Worm (Caenorhabditis elegans) whole organism, L2 larva: ENCODE data around the gene F54E2.5.

Experiments used
- C34F6.9 ChIP-seq: fragments of 150-350 bp; optimal IDR thresholded peaks from 2 replicates; lab custom pipeline; 2014; ENCODE audit warnings: missing biosample characterization, missing genetic modification characterization
- Y55F3AM.14 ChIP-seq: fragments of 200-800 bp; sonication (Bioruptor generic); optimal IDR thresholded peaks from 2 replicates; lab custom pipeline; 2018; ENCODE audit warnings: mild to moderate bottlenecking, missing genetic modification characterization, missing compliant biosample characterization
- ZK546.5 ChIP-seq: sonication (generic microtip); optimal IDR thresholded peaks from 2 replicates; lab custom pipeline; 2017; ENCODE audit warnings: missing biosample characterization, missing genetic modification characterization
- alr-1 ChIP-seq: fragments of 150-350 bp; optimal IDR thresholded peaks from 2 replicates; lab custom pipeline; 2014; ENCODE audit warnings: missing biosample characterization, missing genetic modification characterization
- aly-2 ChIP-seq: fragments of 150-350 bp; optimal IDR thresholded peaks from 2 replicates; lab custom pipeline; 2014; ENCODE audit warnings: missing biosample characterization, missing genetic modification characterization
- ama-1 ChIP-seq: fragments of 150-350 bp; optimal IDR thresholded peaks from 2 replicates; lab custom pipeline; 2018; ENCODE audit warnings: inconsistent platforms
- blmp-1 ChIP-seq: sonication (generic microtip); optimal IDR thresholded peaks from 2 replicates; lab custom pipeline; 2017; ENCODE audit warnings: missing genetic modification characterization, mild to moderate bottlenecking, missing compliant biosample characterization, antibody characterized with exemption, moderate library complexity; ENCODE audit not compliant: insufficient read depth
- ceh-82 ChIP-seq: fragments of 150-350 bp; optimal IDR thresholded peaks from 2 replicates; lab custom pipeline; 2014; ENCODE audit warnings: missing biosample characterization, missing genetic modification characterization
- crh-2 ChIP-seq: sonication (generic microtip); optimal IDR thresholded peaks from 2 replicates; lab custom pipeline; 2017; ENCODE audit warnings: missing biosample characterization, missing genetic modification characterization
- elt-1 ChIP-seq: fragments of 150-350 bp; optimal IDR thresholded peaks from 2 replicates; lab custom pipeline; 2014; ENCODE audit warnings: missing biosample characterization, missing genetic modification characterization
- fos-1 ChIP-seq: fragments of 150-350 bp; optimal IDR thresholded peaks from 2 replicates; lab custom pipeline; 2014; ENCODE audit warnings: missing biosample characterization, missing genetic modification characterization
- gmeb-1 ChIP-seq: fragments of 150-350 bp; optimal IDR thresholded peaks from 2 replicates; lab custom pipeline; 2014; ENCODE audit warnings: missing biosample characterization, missing genetic modification characterization
- lin-39 ChIP-seq: fragments of 150-350 bp; optimal IDR thresholded peaks from 2 replicates; lab custom pipeline; 2014; ENCODE audit warnings: missing biosample characterization, missing genetic modification reagents, missing genetic modification characterization
- lsy-2 ChIP-seq, 2 experiments: fragments of 150-350 bp in 1 of 2; sonication (generic microtip) in 1 of 2; optimal IDR thresholded peaks; 2 replicates each; lab custom pipeline; 2014 to 2017; ENCODE audit warnings: missing biosample characterization in 2 of 2, missing genetic modification characterization in 2 of 2
- mab-5 ChIP-seq: fragments of 150-350 bp; optimal IDR thresholded peaks from 2 replicates; lab custom pipeline; 2014; ENCODE audit warnings: missing biosample characterization, missing genetic modification characterization
- nhr-11 ChIP-seq: fragments of 150-350 bp; optimal IDR thresholded peaks from 2 replicates; lab custom pipeline; 2014; ENCODE audit warnings: missing biosample characterization, missing genetic modification characterization
- nhr-12 ChIP-seq: fragments of 150-350 bp; optimal IDR thresholded peaks from 2 replicates; lab custom pipeline; 2014; ENCODE audit warnings: missing biosample characterization, missing genetic modification characterization
- nhr-21 ChIP-seq: fragments of 150-350 bp; optimal IDR thresholded peaks from 2 replicates; lab custom pipeline; 2014; ENCODE audit warnings: missing biosample characterization, missing genetic modification characterization
- nhr-23 ChIP-seq: fragments of 150-350 bp; optimal IDR thresholded peaks from 2 replicates; lab custom pipeline; 2014; ENCODE audit warnings: missing biosample characterization, missing genetic modification reagents, missing genetic modification characterization
- nhr-237 ChIP-seq: fragments of 150-350 bp; optimal IDR thresholded peaks from 2 replicates; lab custom pipeline; 2014; ENCODE audit warnings: missing biosample characterization, missing genetic modification characterization
- nhr-25 ChIP-seq: fragments of 150-350 bp; sonication (generic microtip); optimal IDR thresholded peaks from 3 replicates; lab custom pipeline; 2014; ENCODE audit warnings: missing biosample characterization, missing genetic modification characterization
- nhr-6 ChIP-seq: fragments of 150-350 bp; optimal IDR thresholded peaks from 2 replicates; lab custom pipeline; 2014; ENCODE audit warnings: missing biosample characterization, missing genetic modification characterization
- sma-9 ChIP-seq, 2 experiments: fragments of 150-350 bp in 1 of 2; sonication (generic microtip) in 1 of 2; optimal IDR thresholded peaks; 2 replicates each; lab custom pipeline; 2014 to 2016; ENCODE audit warnings: missing genetic modification characterization in 2 of 2, mild to moderate bottlenecking in 1 of 2, missing biosample characterization in 1 of 2, missing compliant biosample characterization in 1 of 2, missing genetic modification reagents in 1 of 2, moderate library complexity in 1 of 2
- unc-55 ChIP-seq: fragments of 150-350 bp; sonication (generic microtip); optimal IDR thresholded peaks from 3 replicates; lab custom pipeline; 2014; ENCODE audit warnings: missing biosample characterization, missing genetic modification reagents, missing genetic modification characterization
- unc-62 ChIP-seq: fragments of 150-350 bp; optimal IDR thresholded peaks from 2 replicates; lab custom pipeline; 2014; ENCODE audit warnings: missing biosample characterization, missing genetic modification reagents, missing genetic modification characterization
- zag-1 ChIP-seq: fragments of 150-350 bp; optimal IDR thresholded peaks from 2 replicates; lab custom pipeline; 2014; ENCODE audit warnings: missing biosample characterization, missing genetic modification characterization

The F54E2.5 gene

ce11 chrV:2855473-2855872, 39.6 kb upstream of the F54E2.5 start, which contains the start of gene srj-57:
Gene srj-57 (minus strand): TSS chrV:2855573.
- TF ChIP-seq zag-1 (tag; lab: Kevin White, UChicago) (no peak), alr-1 (no peak), unc-55 (no peak), fos-1 (no peak), crh-2 (no peak), lsy-2 (tag; optimal IDR thresholded peaks at IDR 0.05; lab: Kevin White, UChicago) (no peak), nhr-11 (tag; lab: Kevin White, UChicago) (no peak), ZK546.5 (tag; lab: Kevin White, UChicago) (no peak), nhr-6 (tag; lab: Kevin White, UChicago) (no peak), sma-9 (GFP tag; optimal IDR thresholded peaks at IDR 0.05; lab: Kevin White, UChicago) (no peak), sma-9 (tag; optimal IDR thresholded peaks at IDR 0.05; lab: Kevin White, UChicago) (no peak), ama-1 (lab: Kevin White, UChicago) (no peak), nhr-23 (tag; lab: Kevin White, UChicago) (no peak), unc-62 (GFP tag; lab: Kevin White, UChicago) (no peak), gmeb-1 (tag; lab: Kevin White, UChicago) (no peak)
- TF ChIP-seq, all 48 proteins: peak for 0

DNA sequence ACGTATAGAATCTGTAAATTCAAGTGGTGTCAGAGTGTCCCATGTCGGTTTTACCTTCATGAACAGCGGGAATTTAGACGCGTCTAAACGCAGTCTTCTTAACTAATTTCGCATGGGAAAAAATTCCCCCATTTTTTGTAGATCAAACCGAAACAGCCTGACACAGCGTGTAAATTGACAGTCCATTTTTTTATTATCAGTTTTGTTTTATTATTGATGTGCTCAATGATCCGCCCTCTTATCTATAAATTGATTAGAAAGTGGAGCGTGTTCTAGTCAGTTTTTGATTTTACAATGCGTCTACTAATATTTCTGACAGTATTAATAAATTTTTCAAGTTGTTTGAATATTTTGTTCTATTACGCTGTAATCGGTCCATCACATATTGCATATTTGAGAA, 33.2 kb upstream of the F54E2.5 start, which contains the start of gene ugt-53:
Gene ugt-53 (plus strand): TSS at position 273 of the 400 bp plus-strand sequence.
- TF ChIP-seq fos-1, result peak; percentile 36
- no peak for TF ChIP-seq nhr-21 (tag; lab: Kevin White, UChicago)

DNA sequence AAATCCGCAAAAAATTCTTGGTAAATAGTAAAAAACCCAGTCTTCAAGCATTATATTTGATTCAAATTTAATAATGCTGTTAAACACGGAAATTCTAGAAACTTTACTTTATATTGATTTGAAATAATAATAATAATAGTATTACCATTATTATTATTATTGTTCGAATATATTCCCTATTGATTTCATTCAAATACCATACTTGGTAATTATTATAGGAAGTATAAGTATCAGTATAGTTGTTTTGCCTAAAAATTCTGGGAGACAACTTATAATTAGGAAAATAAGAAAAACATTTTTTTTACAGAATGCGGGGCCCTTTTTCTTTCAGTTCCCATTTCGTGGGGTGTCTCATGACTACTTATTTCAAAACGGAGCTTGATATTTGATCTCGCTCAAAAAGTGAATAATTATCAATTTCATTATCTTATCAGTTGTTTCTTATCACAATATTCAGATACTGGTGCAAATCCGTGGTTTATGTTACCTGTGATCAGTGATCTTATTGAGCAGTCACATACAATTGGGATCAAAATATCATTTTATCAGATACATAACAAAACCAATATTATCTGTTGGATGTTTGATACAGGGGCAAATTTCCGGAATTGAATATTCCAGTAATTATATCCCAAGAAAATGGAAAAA, 32.6 kb upstream of the F54E2.5 start, which contains the start of gene srj-49:
Gene srj-49 (minus strand): TSS at position 51 of the 648 bp plus-strand sequence.
- no peak for TF ChIP-seq ZK546.5 (tag; lab: Kevin White, UChicago)
- no peak for TF ChIP-seq aly-2 (tag; lab: Kevin White, UChicago)
- peak; percentile 65 for TF ChIP-seq fos-1
- TF ChIP-seq sma-9 (GFP tag; optimal IDR thresholded peaks at IDR 0.05; lab: Kevin White, UChicago), result peak; percentile 51
- no peak for TF ChIP-seq sma-9 (tag; optimal IDR thresholded peaks at IDR 0.05; lab: Kevin White, UChicago)

ce11 chrV:2845771-2846170, 29.9 kb upstream of the F54E2.5 start, which contains the start of gene srj-44:
Gene srj-44 (minus strand): TSS chrV:2845871.
- no peak for TF ChIP-seq ceh-82 (tag; lab: Kevin White, UChicago)
- no peak for TF ChIP-seq nhr-25 (tag; lab: Kevin White, UChicago)
- no peak for TF ChIP-seq nhr-12 (tag; lab: Kevin White, UChicago)
- TF ChIP-seq lin-39 (tag; lab: Kevin White, UChicago), result no peak
- no peak for TF ChIP-seq elt-1 (tag; lab: Kevin White, UChicago)
- TF ChIP-seq C34F6.9 (tag; lab: Kevin White, UChicago), result no peak
- no peak for TF ChIP-seq Y55F3AM.14 (GFP tag; lab: Kevin White, UChicago)
- no peak for TF ChIP-seq alr-1

ce11 chrV:2836501-2836900, 20.6 kb upstream of the F54E2.5 start, which contains the start of gene srj-45:
Gene srj-45 (minus strand): TSS chrV:2836601.
- no peak for TF ChIP-seq blmp-1
- TF ChIP-seq elt-1 (tag; lab: Kevin White, UChicago), result no peak

DNA sequence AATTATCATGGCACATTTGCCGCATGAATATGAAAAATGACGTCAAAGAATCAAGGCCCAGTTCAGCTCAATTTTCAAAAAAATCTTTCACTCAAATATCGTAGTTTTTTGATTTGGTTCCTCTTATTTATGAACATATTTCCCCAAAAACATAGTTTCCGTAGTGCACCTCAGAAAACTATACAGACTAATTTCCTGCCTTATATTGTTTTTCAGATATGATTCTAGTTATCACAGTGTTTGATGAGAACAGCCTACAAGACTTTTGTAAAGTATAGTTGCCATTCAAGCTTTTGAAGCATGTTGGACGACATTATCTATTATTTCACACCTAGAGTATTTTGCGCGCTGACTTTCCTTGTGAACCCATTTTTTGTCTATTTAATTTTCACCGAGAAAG, 16.8 kb upstream of the F54E2.5 start, which contains the start of gene srj-50:
Gene srj-50 (plus strand): TSS at position 301 of the 400 bp plus-strand sequence.
- TF ChIP-seq nhr-11 (tag; lab: Kevin White, UChicago) (no peak), unc-62 (GFP tag; lab: Kevin White, UChicago) (no peak), nhr-12 (tag; lab: Kevin White, UChicago) (no peak)

DNA sequence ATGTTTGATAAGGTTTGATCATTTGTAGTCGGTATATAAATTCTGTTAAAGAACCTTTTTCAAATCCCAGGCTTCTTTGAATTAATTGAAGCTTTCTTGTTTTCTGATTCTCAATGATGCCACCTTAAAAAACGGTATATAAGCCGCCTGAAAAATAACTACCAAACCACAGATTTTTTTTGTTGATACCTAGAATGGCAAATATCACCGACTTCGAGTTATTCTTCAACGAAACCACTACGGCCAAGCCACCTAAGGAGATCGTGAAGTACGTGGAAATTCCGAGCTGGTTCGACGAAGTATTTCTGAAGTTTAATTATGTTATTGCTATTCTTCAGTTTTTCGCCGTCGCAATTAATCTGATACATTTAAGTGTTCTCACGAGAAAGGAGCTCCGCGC, 15.0 kb upstream of the F54E2.5 start, which contains the start of gene srw-2:
Gene srw-2 (plus strand): TSS at position 62 of the 400 bp plus-strand sequence.
- TF ChIP-seq mab-5 (tag; lab: Kevin White, UChicago), result no peak
- TF ChIP-seq zag-1 (tag; lab: Kevin White, UChicago), result no peak
- no peak for TF ChIP-seq ZK546.5 (tag; lab: Kevin White, UChicago)
- TF ChIP-seq C34F6.9 (tag; lab: Kevin White, UChicago), result no peak
- no peak for TF ChIP-seq ceh-82 (tag; lab: Kevin White, UChicago)
- no peak for TF ChIP-seq lin-39 (tag; lab: Kevin White, UChicago)
- TF ChIP-seq nhr-237 (tag; lab: Kevin White, UChicago), result no peak
- no peak for TF ChIP-seq nhr-25 (tag; lab: Kevin White, UChicago)
- TF ChIP-seq alr-1, result no peak
